Worm (Caenorhabditis elegans): ENCODE results near the gene C13F10.7.
A peak's percentile ranks its signal among the peaks of the same experiment; 100 is the strongest.

C13F10.7 gene

ce11 chrV:7258965-7259364 lies 35.9 kb upstream of the C13F10.7 start, which contains the start of gene C13A2.12:
C13A2.12 (plus strand) TSS chrV:7259265.
- no peak for TF ChIP-seq unc-39 (tag; optimal IDR thresholded peaks at IDR 0.05)
- TF ChIP-seq sem-2 (GFP tag; optimal IDR thresholded peaks at IDR 0.05): no peak
- TF ChIP-seq pha-4 (tag; optimal IDR thresholded peaks at IDR 0.05): no peak
- no peak for TF ChIP-seq snpc-4 (tag; optimal IDR thresholded peaks at IDR 0.05)

- no peak for TF ChIP-seq M03D4.4 (tag; optimal IDR thresholded peaks at IDR 0.05)
- no peak for TF ChIP-seq nhr-2 (tag; optimal IDR thresholded peaks at IDR 0.05)
- no peak for TF ChIP-seq cnd-1 (tag; optimal IDR thresholded peaks at IDR 0.05)
- TF ChIP-seq lin-13 (tag; optimal IDR thresholded peaks at IDR 0.05): no peak
- no peak for TF ChIP-seq flh-1 (GFP tag; optimal IDR thresholded peaks at IDR 0.05)
- TF ChIP-seq mls-2 (tag; optimal IDR thresholded peaks at IDR 0.05): no peak
- no peak for TF ChIP-seq unc-120 (tag; optimal IDR thresholded peaks at IDR 0.05; ENCODE audit: poor library complexity, severe bottlenecking)
- TF ChIP-seq unc-39 (tag; optimal IDR thresholded peaks at IDR 0.05): no peak
- no peak for TF ChIP-seq ceh-43 (GFP tag; optimal IDR thresholded peaks at IDR 0.05)
- no peak for TF ChIP-seq tbx-8 (GFP tag; optimal IDR thresholded peaks at IDR 0.05)
- no peak for TF ChIP-seq elt-1 (tag; optimal IDR thresholded peaks at IDR 0.05; ENCODE audit: borderline replicate concordance, insufficient read depth)
- no peak for TF ChIP-seq mab-5 (tag; optimal IDR thresholded peaks at IDR 0.05)
- TF ChIP-seq sem-2 (GFP tag; optimal IDR thresholded peaks at IDR 0.05): no peak
- no peak for TF ChIP-seq sptf-1 (tag; optimal IDR thresholded peaks at IDR 0.05)
- TF ChIP-seq mep-1 (tag; optimal IDR thresholded peaks at IDR 0.05): no peak
- TF ChIP-seq ceh-39 (tag; optimal IDR thresholded peaks at IDR 0.05): no peak
- no peak for TF ChIP-seq ceh-83 (GFP tag; optimal IDR thresholded peaks at IDR 0.05)
- no peak for TF ChIP-seq bed-3 (GFP tag; optimal IDR thresholded peaks at IDR 0.05)
- no peak for TF ChIP-seq lin-32 (GFP tag; optimal IDR thresholded peaks at IDR 0.05)
These were observed 32.0 kb upstream of the C13F10.7 start, which contains the start of gene C05C8.8 for ce11 chrV:7255095-7255494. C05C8.8 (minus strand) TSS chrV:7255195.

ce11 chrV:7248227-7248953 lies 25.3 kb upstream of the C13F10.7 start:
- TF ChIP-seq ceh-43 (GFP tag; optimal IDR thresholded peaks at IDR 0.05): no peak
- no peak for TF ChIP-seq nhr-12 (tag; optimal IDR thresholded peaks at IDR 0.05)
- TF ChIP-seq unc-120 (tag; optimal IDR thresholded peaks at IDR 0.05; ENCODE audit: poor library complexity, severe bottlenecking): no peak
- no peak for TF ChIP-seq sptf-1 (tag; optimal IDR thresholded peaks at IDR 0.05)
- TF ChIP-seq nhr-76 (tag; optimal IDR thresholded peaks at IDR 0.05): no peak
- TF ChIP-seq drap-1 (GFP tag; optimal IDR thresholded peaks at IDR 0.05): no peak
- TF ChIP-seq mls-2 (tag; optimal IDR thresholded peaks at IDR 0.05): no peak
- TF ChIP-seq elt-3 (tag; optimal IDR thresholded peaks at IDR 0.05): no peak
- no peak for TF ChIP-seq ceh-83 (GFP tag; optimal IDR thresholded peaks at IDR 0.05)

- TF ChIP-seq lin-32 (GFP tag; optimal IDR thresholded peaks at IDR 0.05): no peak
- no peak for TF ChIP-seq cnd-1 (tag; optimal IDR thresholded peaks at IDR 0.05)
- TF ChIP-seq nhr-237 (tag; optimal IDR thresholded peaks at IDR 0.05): no peak
- TF ChIP-seq pha-4 (tag; optimal IDR thresholded peaks at IDR 0.05): no peak
- no peak for TF ChIP-seq nhr-2 (tag; optimal IDR thresholded peaks at IDR 0.05)
- TF ChIP-seq elt-1 (tag; optimal IDR thresholded peaks at IDR 0.05; ENCODE audit: borderline replicate concordance, insufficient read depth): no peak
- peak; percentile 34 for TF ChIP-seq ham-2 (GFP tag; optimal IDR thresholded peaks at IDR 0.05)
- TF ChIP-seq ceh-39 (tag; optimal IDR thresholded peaks at IDR 0.05): no peak
- no peak for TF ChIP-seq blmp-1 (tag; optimal IDR thresholded peaks at IDR 0.05)
These were observed 23.9 kb upstream of the C13F10.7 start, which contains the start of gene C05C8.7 for ce11 chrV:7246951-7247350. C05C8.7 (minus strand) TSS chrV:7247050.

- TF ChIP-seq mab-5 (tag; optimal IDR thresholded peaks at IDR 0.05): no peak
- no peak for TF ChIP-seq nhr-237 (tag; optimal IDR thresholded peaks at IDR 0.05)
- TF ChIP-seq blmp-1 (tag; optimal IDR thresholded peaks at IDR 0.05): no peak
- TF ChIP-seq nhr-12 (tag; optimal IDR thresholded peaks at IDR 0.05): no peak
- TF ChIP-seq hlh-1 (tag; optimal IDR thresholded peaks at IDR 0.05): no peak
- no peak for TF ChIP-seq nhr-76 (tag; optimal IDR thresholded peaks at IDR 0.05)
- TF ChIP-seq elt-1 (tag; optimal IDR thresholded peaks at IDR 0.05; ENCODE audit: borderline replicate concordance, insufficient read depth): no peak
- TF ChIP-seq nhr-28 (tag; optimal IDR thresholded peaks at IDR 0.05): no peak
- no peak for TF ChIP-seq bed-3 (GFP tag; optimal IDR thresholded peaks at IDR 0.05)
These were observed 16.4 kb upstream of the C13F10.7 start, which contains the start of gene C05C8.1 for ce11 chrV:7239471-7239870. C05C8.1 (plus strand) TSS chrV:7239771.
